Fruit fly (Drosophila melanogaster): Measurements from ENCODE around the gene CG18476.

The CG18476 gene

dm6 chr3R:11626571-11626970 is 51.3 kb downstream of the CG18476 start, which contains the start of the genes CG6813 and CG18764 (continued):
- TF ChIP-seq ind (GFP tag; optimal IDR thresholded peaks at IDR 0.05) = no peak
- no peak for TF ChIP-seq CG8359 (GFP tag; optimal IDR thresholded peaks at IDR 0.05; ENCODE audit: borderline replicate concordance)
- TF ChIP-seq Xbp1 (GFP tag; optimal IDR thresholded peaks at IDR 0.05) = no peak
- no peak for TF ChIP-seq Elba2 (GFP tag; optimal IDR thresholded peaks at IDR 0.05)
- TF ChIP-seq Dref (GFP tag; IDR thresholded peaks at IDR 0.05) = peak; percentile 49
- no peak for TF ChIP-seq Neu2 (GFP tag; optimal IDR thresholded peaks at IDR 0.05; ENCODE audit: borderline replicate concordance)
- TF ChIP-seq maf-S (GFP tag; optimal IDR thresholded peaks at IDR 0.05) = no peak
- TF ChIP-seq CG3995 (GFP tag; optimal IDR thresholded peaks at IDR 0.05) = peak; percentile 67
- TF ChIP-seq Ada2b (GFP tag; IDR thresholded peaks at IDR 0.05) = no peak
- TF ChIP-seq B-H2 (GFP tag; optimal IDR thresholded peaks at IDR 0.05) = no peak
- TF ChIP-seq CG4424 (GFP tag; optimal IDR thresholded peaks at IDR 0.05) = no peak
- TF ChIP-seq ab (GFP tag; optimal IDR thresholded peaks at IDR 0.05) = no peak
- TF ChIP-seq Antp (GFP tag; optimal IDR thresholded peaks at IDR 0.05) = no peak
- TF ChIP-seq Dp (GFP tag; optimal IDR thresholded peaks at IDR 0.05) = peak; percentile 52
- TF ChIP-seq Dll (GFP tag; IDR thresholded peaks at IDR 0.05; ENCODE audit: partially characterized antibody) = peak; percentile 59; the same call in 1 of the 4 replicates
- peak; percentile 30 for TF ChIP-seq CG2120 (GFP tag; optimal IDR thresholded peaks at IDR 0.05)
- no peak for TF ChIP-seq Poxn (GFP tag; IDR thresholded peaks at IDR 0.05)
- TF ChIP-seq CG8944 (GFP tag; optimal IDR thresholded peaks at IDR 0.05) = no peak
- peak; percentile 55 for TF ChIP-seq Ets65A (GFP tag)
- TF ChIP-seq corto (GFP tag; optimal IDR thresholded peaks at IDR 0.05) = no peak
- no peak for TF ChIP-seq CG1024 (GFP tag; IDR thresholded peaks at IDR 0.05)
- no peak for TF ChIP-seq Side (GFP tag; optimal IDR thresholded peaks at IDR 0.05)
- TF ChIP-seq tll (GFP tag; optimal IDR thresholded peaks at IDR 0.05) = no peak
- TF ChIP-seq CG8924 (tag; optimal IDR thresholded peaks at IDR 0.05) = no peak
- TF ChIP-seq CG6683 (GFP tag; optimal IDR thresholded peaks at IDR 0.05) = no peak
- no peak for TF ChIP-seq bab2 (GFP tag; optimal IDR thresholded peaks at IDR 0.05)
- no peak for TF ChIP-seq z (GFP tag; IDR thresholded peaks at IDR 0.05)
- no peak for TF ChIP-seq Blimp-1 (GFP tag; optimal IDR thresholded peaks at IDR 0.05)
- TF ChIP-seq CG14710 (tag; optimal IDR thresholded peaks at IDR 0.05) = peak; percentile 52
- TF ChIP-seq cato (GFP tag; optimal IDR thresholded peaks at IDR 0.05; ENCODE audit: borderline replicate concordance) = no peak
- no peak for TF ChIP-seq CG10654 (GFP tag; optimal IDR thresholded peaks at IDR 0.05)
- no peak for TF ChIP-seq Dfd (GFP tag; optimal IDR thresholded peaks at IDR 0.05)
- TF ChIP-seq scrt (GFP tag; optimal IDR thresholded peaks at IDR 0.05) = peak; percentile 85
- TF ChIP-seq CG31441 (GFP tag; IDR thresholded peaks at IDR 0.05) = no peak
- TF ChIP-seq CG30020 (tag; optimal IDR thresholded peaks at IDR 0.05) = peak; percentile 0
- no peak for TF ChIP-seq crol (GFP tag; IDR thresholded peaks at IDR 0.05)
- TF ChIP-seq az2 (GFP tag; optimal IDR thresholded peaks at IDR 0.05) = no peak
- no peak for TF ChIP-seq fd64A (GFP tag; optimal IDR thresholded peaks at IDR 0.05)
- TF ChIP-seq CG12219 (GFP tag; optimal IDR thresholded peaks at IDR 0.05) = no peak
- TF ChIP-seq dysf (GFP tag; IDR thresholded peaks at IDR 0.05) = no peak
- TF ChIP-seq CG16863 (GFP tag; optimal IDR thresholded peaks at IDR 0.05) = no peak
- no peak for TF ChIP-seq H15 (GFP tag; IDR thresholded peaks at IDR 0.05)
- TF ChIP-seq ato (GFP tag; IDR thresholded peaks at IDR 0.05; ENCODE audit: partially characterized antibody) = 0 out of 2 replicates have a peak, but pooled peaks have one; percentile 32
- no peak for TF ChIP-seq CG7372 (GFP tag; IDR thresholded peaks at IDR 0.05)
- no peak for TF ChIP-seq lmd (GFP tag; IDR thresholded peaks at IDR 0.05)
- no peak for TF ChIP-seq Lpt (GFP tag; optimal IDR thresholded peaks at IDR 0.05)
- TF ChIP-seq kah (GFP tag; optimal IDR thresholded peaks at IDR 0.05) = no peak
- TF ChIP-seq caup (GFP tag; optimal IDR thresholded peaks at IDR 0.05; ENCODE audit: severe bottlenecking) = no peak
- TF ChIP-seq Sry-δ (GFP tag; optimal IDR thresholded peaks at IDR 0.05) = peak; percentile 3
- no peak for TF ChIP-seq CG2678 (tag; optimal IDR thresholded peaks at IDR 0.05)
- TF ChIP-seq gfzf (GFP tag; optimal IDR thresholded peaks at IDR 0.05) = peak; percentile 45
- TF ChIP-seq CG13287 (GFP tag; IDR thresholded peaks at IDR 0.05; ENCODE audit: partially characterized antibody) = peak; percentile 49
